Worm (Caenorhabditis elegans): ENCODE data around the gene Y57A10A.5.

DNA sequence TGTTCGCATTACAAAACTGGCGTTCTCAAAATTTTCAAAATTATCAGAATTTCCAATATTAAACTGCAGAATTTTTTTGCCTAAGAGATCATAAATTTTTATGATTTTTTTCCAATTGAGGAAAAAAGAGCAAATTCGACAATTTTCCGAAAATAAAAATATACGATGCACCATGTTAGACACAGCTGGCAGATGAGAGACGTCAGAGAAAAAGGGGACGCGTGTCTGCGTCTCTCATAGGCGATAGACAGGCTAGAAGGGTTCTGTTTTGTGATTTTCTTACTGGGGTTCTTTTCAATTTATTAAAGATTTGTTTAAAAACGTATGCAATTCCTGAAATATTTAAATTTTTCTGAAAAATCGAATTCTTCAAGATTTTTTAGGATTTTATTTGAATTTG lies 8.7 kb downstream of the Y57A10A.5 start:
- no peak for TF ChIP-seq W03F9.2 (tag; optimal IDR thresholded peaks at IDR 0.05)
- TF ChIP-seq him-1 (tag; optimal IDR thresholded peaks at IDR 0.05), result no peak

Data from whole organism, L4/young adult.